Fruit fly (Drosophila melanogaster): Measurements from ENCODE around the gene Fkbp39.
A peak's percentile ranks its signal among the peaks of the same experiment; 100 is the strongest.

The Fkbp39 gene

DNA sequence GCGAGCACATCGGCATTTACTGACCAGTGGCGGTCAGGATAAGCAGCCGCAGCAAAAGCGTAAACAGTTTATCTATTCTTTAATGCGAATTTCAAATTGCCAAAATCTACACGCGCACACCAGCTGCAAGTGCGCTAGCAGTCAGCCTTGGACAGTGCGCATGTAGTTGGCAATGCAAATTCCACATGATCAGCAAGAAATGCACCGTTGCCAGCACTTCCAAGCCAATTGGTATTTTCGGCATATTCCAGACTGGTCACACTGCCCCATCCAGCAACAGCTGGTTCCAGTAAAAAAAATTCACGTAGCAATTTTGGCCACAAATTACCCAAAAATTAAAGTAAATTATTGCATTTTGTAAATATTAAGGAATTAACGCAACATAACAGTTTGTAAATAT is 45.2 kb downstream of the Fkbp39 start (continued):
- TF ChIP-seq tll (GFP tag; optimal IDR thresholded peaks at IDR 0.05) (peak in 1 of 2 experiments; percentile 34), Ets65A (GFP tag) (no peak), Sox102F (GFP tag; optimal IDR thresholded peaks at IDR 0.05) (no peak), CG2875 (GFP tag; optimal IDR thresholded peaks at IDR 0.05) (no peak), CG9797 (GFP tag; optimal IDR thresholded peaks at IDR 0.05) (peak; percentile 95), CG3726 (GFP tag; IDR thresholded peaks at IDR 0.05) (no peak), CG17802 (tag; optimal IDR thresholded peaks at IDR 0.05) (no peak), kni (GFP tag; optimal IDR thresholded peaks at IDR 0.05) (no peak), Elba2 (GFP tag; optimal IDR thresholded peaks at IDR 0.05) (peak; percentile 88), disco-r (GFP tag; optimal IDR thresholded peaks at IDR 0.05) (no peak), dm (GFP tag; optimal IDR thresholded peaks at IDR 0.05) (peak; percentile 90), danr (GFP tag; IDR thresholded peaks at IDR 0.05) (no peak), Bdp1 (GFP tag; optimal IDR thresholded peaks at IDR 0.05) (peak; percentile 33), crp (GFP tag; optimal IDR thresholded peaks at IDR 0.05) (peak; percentile 78 to 96), Six4 (GFP tag; optimal IDR thresholded peaks at IDR 0.05) (no peak), schlank (tag; optimal IDR thresholded peaks at IDR 0.05) (no peak), tin (GFP tag; optimal IDR thresholded peaks at IDR 0.05) (no peak), zen (tag; optimal IDR thresholded peaks at IDR 0.05) (peak; percentile 43), CG10366 (GFP tag; IDR thresholded peaks at IDR 0.05) (no peak), CG3065 (GFP tag; optimal IDR thresholded peaks at IDR 0.05) (peak; percentile 7), lola (GFP tag; optimal IDR thresholded peaks at IDR 0.05) (no peak), CG3281 (GFP tag; optimal IDR thresholded peaks at IDR 0.05) (no peak), dimm (GFP tag; IDR thresholded peaks at IDR 0.05) (no peak), CG14441 (GFP tag; IDR thresholded peaks at IDR 0.05) (no peak), CG10979 (tag; optimal IDR thresholded peaks at IDR 0.05) (no peak), Mad (GFP tag; optimal IDR thresholded peaks at IDR 0.05) (no peak), Deaf1 (tag; optimal IDR thresholded peaks at IDR 0.05) (no peak), CG3847 (GFP tag; IDR thresholded peaks at IDR 0.05) (no peak), Dip3 (GFP tag; optimal IDR thresholded peaks at IDR 0.05) (peak; percentile 90), fru (optimal IDR thresholded peaks at IDR 0.05) (no peak), Myb (GFP tag; optimal IDR thresholded peaks at IDR 0.05) (peak; percentile 93), Chrac-16 (GFP tag; optimal IDR thresholded peaks at IDR 0.05) (no peak)

DNA sequence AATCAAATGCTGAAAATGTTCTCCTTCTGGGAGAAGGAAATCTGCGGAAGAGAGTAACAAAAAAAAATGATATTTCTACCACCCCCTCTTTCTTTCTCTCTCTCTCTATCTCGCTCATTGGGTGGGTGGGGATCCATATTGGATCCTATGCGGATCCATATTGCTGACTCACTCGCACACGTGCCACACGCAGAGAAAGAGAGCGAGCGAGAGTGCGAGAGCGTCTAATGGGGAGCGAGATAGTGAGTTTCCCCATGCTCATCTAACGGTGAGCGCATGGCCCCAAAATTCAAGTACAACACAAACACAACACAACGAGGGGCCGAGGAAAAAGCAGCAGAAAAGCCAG is 46.3 kb downstream of the Fkbp39 start:
- TF ChIP-seq ftz-f1 (GFP tag; optimal IDR thresholded peaks at IDR 0.05) (peak; percentile 17), CG12769 (tag; optimal IDR thresholded peaks at IDR 0.05) (peak; percentile 8), onecut (GFP tag; IDR thresholded peaks at IDR 0.05) (peak; percentile 11; the same call in 1 of the 2 replicates), nau (GFP tag; optimal IDR thresholded peaks at IDR 0.05) (no peak), Lhr (GFP tag; optimal IDR thresholded peaks at IDR 0.05) (no peak), CG13123 (GFP tag; optimal IDR thresholded peaks at IDR 0.05) (no peak), MBD-R2 (GFP tag; IDR thresholded peaks at IDR 0.05) (no peak), Pdp1 (GFP tag; optimal IDR thresholded peaks at IDR 0.05) (no peak), CG15073 (GFP tag; optimal IDR thresholded peaks at IDR 0.05) (no peak), cwo (GFP tag; optimal IDR thresholded peaks at IDR 0.05) (peak; percentile 70), CG12391 (tag; optimal IDR thresholded peaks at IDR 0.05) (no peak), dpn (GFP tag; optimal IDR thresholded peaks at IDR 0.05) (no peak), CG10959 (GFP tag; IDR thresholded peaks at IDR 0.05) (no peak), CG13624 (GFP tag; optimal IDR thresholded peaks at IDR 0.05) (no peak), CG6765 (GFP tag; optimal IDR thresholded peaks at IDR 0.05) (peak; percentile 19), Dref (GFP tag; IDR thresholded peaks at IDR 0.05) (no peak), shn (GFP tag; optimal IDR thresholded peaks at IDR 0.05) (no peak), gce (GFP tag; IDR thresholded peaks at IDR 0.05) (no peak), ranshi (GFP tag; IDR thresholded peaks at IDR 0.05) (no peak), CkIIα-i1 (GFP tag; IDR thresholded peaks at IDR 0.05) (no peak), eve (GFP tag; optimal IDR thresholded peaks at IDR 0.05) (no peak), PHDP (tag; optimal IDR thresholded peaks at IDR 0.05) (no peak)

All from whole organism, embryonic.